Worm (Caenorhabditis elegans) whole organism, mixed stage, embryonic: Measurements from ENCODE around the gene K07E3.4.

ENCODE experiments used
- bed-3 ChIP-seq: fragments of 200-800 bp; sonication (Bioruptor generic); optimal IDR thresholded peaks from 3 replicates; lab custom pipeline; 2018; ENCODE audit warnings: mild to moderate bottlenecking, missing genetic modification characterization, moderate library complexity, missing compliant biosample characterization
- blmp-1 ChIP-seq: fragments of 150-350 bp; optimal IDR thresholded peaks from 2 replicates; lab custom pipeline; 2014; ENCODE audit warnings: missing biosample characterization, missing genetic modification characterization
- ceh-39 ChIP-seq: fragments of 150-350 bp; optimal IDR thresholded peaks from 2 replicates; lab custom pipeline; 2014; ENCODE audit warnings: missing biosample characterization, missing genetic modification characterization
- ceh-83 ChIP-seq: fragments of 200-800 bp; sonication (Bioruptor generic); optimal IDR thresholded peaks from 2 replicates; lab custom pipeline; 2018; ENCODE audit warnings: mild to moderate bottlenecking, missing genetic modification characterization, missing compliant biosample characterization
- ces-1 ChIP-seq: fragments of 150-350 bp; optimal IDR thresholded peaks from 2 replicates; lab custom pipeline; 2014; ENCODE audit warnings: missing biosample characterization, missing genetic modification reagents, missing genetic modification characterization
- cnd-1 ChIP-seq: fragments of 200-800 bp; sonication (Bioruptor generic); optimal IDR thresholded peaks from 2 replicates; lab custom pipeline; 2018; ENCODE audit warnings: mild to moderate bottlenecking, missing genetic modification characterization, missing compliant biosample characterization
- drap-1 ChIP-seq: fragments of 200-800 bp; sonication (Bioruptor generic); optimal IDR thresholded peaks from 3 replicates; lab custom pipeline; 2018; ENCODE audit warnings: mild to moderate bottlenecking, missing genetic modification characterization, missing compliant biosample characterization
- elt-1 ChIP-seq: sonication (generic microtip); optimal IDR thresholded peaks from 2 replicates; lab custom pipeline; 2017; ENCODE audit warnings: missing genetic modification characterization, mild to moderate bottlenecking, missing compliant biosample characterization, antibody characterized with exemption, moderate library complexity, borderline replicate concordance; ENCODE audit not compliant: insufficient read depth
- elt-3 ChIP-seq: fragments of 150-350 bp; optimal IDR thresholded peaks from 2 replicates; lab custom pipeline; 2014; ENCODE audit warnings: missing biosample characterization, missing genetic modification characterization
- flh-1 ChIP-seq: fragments of 200-800 bp; sonication (Bioruptor generic); optimal IDR thresholded peaks from 2 replicates; lab custom pipeline; 2018; ENCODE audit warnings: mild to moderate bottlenecking, missing genetic modification characterization, moderate library complexity, missing compliant biosample characterization
- ham-2 ChIP-seq: fragments of 200-800 bp; sonication (Bioruptor generic); optimal IDR thresholded peaks from 2 replicates; lab custom pipeline; 2018; ENCODE audit warnings: mild to moderate bottlenecking, missing genetic modification characterization, missing compliant biosample characterization
- hlh-1 ChIP-seq: fragments of 150-350 bp; optimal IDR thresholded peaks from 2 replicates; lab custom pipeline; 2014; ENCODE audit warnings: missing biosample characterization, missing genetic modification reagents, missing genetic modification characterization
- lin-13 ChIP-seq: fragments of 150-350 bp; optimal IDR thresholded peaks from 2 replicates; lab custom pipeline; 2014; ENCODE audit warnings: missing biosample characterization, missing genetic modification characterization
- lsy-2 ChIP-seq: fragments of 150-350 bp; optimal IDR thresholded peaks from 2 replicates; lab custom pipeline; 2014; ENCODE audit warnings: missing biosample characterization, missing genetic modification characterization
- mab-5 ChIP-seq: fragments of 150-350 bp; optimal IDR thresholded peaks from 2 replicates; lab custom pipeline; 2014; ENCODE audit warnings: missing biosample characterization, missing genetic modification characterization
- mep-1 ChIP-seq: fragments of 150-350 bp; optimal IDR thresholded peaks from 2 replicates; lab custom pipeline; 2017; ENCODE audit warnings: missing biosample characterization, missing genetic modification reagents, missing genetic modification characterization, inconsistent platforms
- nhr-12 ChIP-seq: fragments of 150-350 bp; optimal IDR thresholded peaks from 2 replicates; lab custom pipeline; 2014; ENCODE audit warnings: missing biosample characterization, missing genetic modification characterization
- nhr-237 ChIP-seq: fragments of 150-350 bp; optimal IDR thresholded peaks from 2 replicates; lab custom pipeline; 2014; ENCODE audit warnings: missing biosample characterization, missing genetic modification characterization
- nhr-28 ChIP-seq: fragments of 150-350 bp; optimal IDR thresholded peaks from 2 replicates; lab custom pipeline; 2014; ENCODE audit warnings: missing biosample characterization, missing genetic modification characterization
- nhr-76 ChIP-seq: sonication (generic microtip); optimal IDR thresholded peaks from 2 replicates; lab custom pipeline; 2017; ENCODE audit warnings: missing biosample characterization, missing genetic modification characterization
- pha-4 ChIP-seq: fragments of 150-350 bp; optimal IDR thresholded peaks from 2 replicates; lab custom pipeline; 2018; ENCODE audit warnings: missing biosample characterization, missing genetic modification reagents, missing genetic modification characterization
- sem-2 ChIP-seq: fragments of 200-800 bp; sonication (Bioruptor generic); optimal IDR thresholded peaks from 2 replicates; lab custom pipeline; 2018; ENCODE audit warnings: mild to moderate bottlenecking, missing genetic modification characterization, missing compliant biosample characterization
- snpc-4 ChIP-seq: fragments of 150-350 bp; optimal IDR thresholded peaks from 2 replicates; lab custom pipeline; 2014; ENCODE audit warnings: missing biosample characterization, missing genetic modification characterization
- sptf-1 ChIP-seq: sonication (generic microtip); optimal IDR thresholded peaks from 2 replicates; lab custom pipeline; 2017; ENCODE audit warnings: mild to moderate bottlenecking, missing genetic modification characterization, moderate library complexity, missing compliant biosample characterization
- tbx-8 ChIP-seq: fragments of 200-800 bp; sonication (Bioruptor generic); optimal IDR thresholded peaks from 2 replicates; lab custom pipeline; 2018; ENCODE audit warnings: mild to moderate bottlenecking, missing genetic modification characterization, moderate library complexity, missing compliant biosample characterization
- unc-39 ChIP-seq: fragments of 150-350 bp; optimal IDR thresholded peaks from 2 replicates; lab custom pipeline; 2014; ENCODE audit warnings: missing biosample characterization, missing genetic modification characterization
- unc-62 ChIP-seq: fragments of 150-350 bp; optimal IDR thresholded peaks from 2 replicates; lab custom pipeline; 2014; ENCODE audit warnings: missing biosample characterization, missing genetic modification reagents, missing genetic modification characterization
- zip-8 ChIP-seq: fragments of 150-350 bp; optimal IDR thresholded peaks from 2 replicates; lab custom pipeline; 2014; ENCODE audit warnings: missing biosample characterization, missing genetic modification characterization
- ztf-11 ChIP-seq: fragments of 150-350 bp; optimal IDR thresholded peaks from 2 replicates; lab custom pipeline; 2014; ENCODE audit warnings: missing biosample characterization, missing genetic modification characterization

K07E3.4 gene

ce11 chrX:8086450-8086724 is 2.6 kb upstream of the K07E3.4 start, which contains the start of gene dao-3:
Gene dao-3 (minus strand): TSS chrX:8086550.
- TF ChIP-seq snpc-4 (tag; lab: Kevin White, UChicago) (no peak), flh-1 (GFP tag; lab: Kevin White, UChicago) (no peak), ceh-83 (GFP tag; lab: Kevin White, UChicago) (no peak), drap-1 (no peak), mep-1 (tag; lab: Kevin White, UChicago) (no peak), elt-1 (tag; lab: Kevin White, UChicago) (no peak), mab-5 (tag; lab: Kevin White, UChicago) (no peak), blmp-1 (no peak), lin-13 (tag; lab: Kevin White, UChicago) (no peak), ceh-39 (tag; lab: Kevin White, UChicago) (no peak), nhr-76 (tag; lab: Kevin White, UChicago) (no peak), cnd-1 (tag; lab: Kevin White, UChicago) (no peak), unc-62 (GFP tag; lab: Kevin White, UChicago) (no peak), sem-2 (GFP tag; lab: Kevin White, UChicago) (no peak)
- TF ChIP-seq, all 35 proteins: peak for 0

- TF ChIP-seq mab-5 (tag; lab: Kevin White, UChicago) (no peak), lsy-2 (no peak), drap-1 (no peak)
- TF ChIP-seq, all 35 proteins: peak for 0
These were observed 851 bp upstream of the K07E3.4 start for ce11 chrX:8084669-8085068.

ce11 chrX:8083330-8083729 is 488 bp downstream of the K07E3.4 start:
- no peak for TF ChIP-seq lsy-2

ce11 chrX:8082703-8083102 is 1.1 kb downstream of the K07E3.4 start:
- no peak for TF ChIP-seq ceh-39 (tag; lab: Kevin White, UChicago)
- TF ChIP-seq blmp-1 = no peak
- no peak for TF ChIP-seq drap-1
- no peak for TF ChIP-seq nhr-12
- no peak for TF ChIP-seq sem-2 (GFP tag; lab: Kevin White, UChicago)
- no peak for TF ChIP-seq ztf-11 (tag; lab: Kevin White, UChicago)
- TF ChIP-seq ham-2 = no peak
- no peak for TF ChIP-seq nhr-28 (tag; lab: Kevin White, UChicago)
- no peak for TF ChIP-seq nhr-76 (tag; lab: Kevin White, UChicago)
- no peak for TF ChIP-seq elt-1 (tag; lab: Kevin White, UChicago)
- TF ChIP-seq unc-62 (GFP tag; lab: Kevin White, UChicago) = no peak
- TF ChIP-seq tbx-8 = no peak
- TF ChIP-seq unc-39 = no peak
- no peak for TF ChIP-seq mab-5 (tag; lab: Kevin White, UChicago)
- no peak for TF ChIP-seq elt-3 (tag; lab: Kevin White, UChicago)
- TF ChIP-seq mep-1 (tag; lab: Kevin White, UChicago) = no peak
- no peak for TF ChIP-seq pha-4
- no peak for TF ChIP-seq nhr-237 (tag; lab: Kevin White, UChicago)

- TF ChIP-seq nhr-12 (no peak), lin-13 (tag; lab: Kevin White, UChicago) (no peak), bed-3 (GFP tag; lab: Kevin White, UChicago) (no peak), hlh-1 (tag; lab: Kevin White, UChicago) (no peak), nhr-237 (tag; lab: Kevin White, UChicago) (no peak), drap-1 (no peak), blmp-1 (no peak), ztf-11 (tag; lab: Kevin White, UChicago) (no peak), lsy-2 (no peak), unc-39 (no peak), zip-8 (no peak), ces-1 (GFP tag; lab: Kevin White, UChicago) (no peak)
- TF ChIP-seq, all 35 proteins: peak for 0
These were observed 4.9 kb downstream of the K07E3.4 start for ce11 chrX:8078899-8079298.

ce11 chrX:8078374-8078773 is 5.4 kb downstream of the K07E3.4 start:
- TF ChIP-seq ham-2 (no peak), elt-1 (tag; lab: Kevin White, UChicago) (no peak), unc-39 (no peak), drap-1 (no peak), mep-1 (tag; lab: Kevin White, UChicago) (no peak), lin-13 (tag; lab: Kevin White, UChicago) (no peak), nhr-12 (no peak), unc-62 (GFP tag; lab: Kevin White, UChicago) (no peak), sptf-1 (no peak), nhr-76 (tag; lab: Kevin White, UChicago) (no peak), nhr-237 (tag; lab: Kevin White, UChicago) (no peak)
